Worm (Caenorhabditis elegans) whole organism, L2 larva: ENCODE results near the gene C24H12.4.

ENCODE experiments used
- F13H6.1 ChIP-seq: sonication (generic microtip); optimal IDR thresholded peaks from 2 replicates; lab custom pipeline; 2016; ENCODE audit warnings: missing genetic modification characterization, missing compliant biosample characterization
- fos-1 ChIP-seq: fragments of 150-350 bp; optimal IDR thresholded peaks from 2 replicates; lab custom pipeline; 2014; ENCODE audit warnings: missing biosample characterization, missing genetic modification characterization
- lin-13 ChIP-seq: fragments of 150-350 bp; optimal IDR thresholded peaks from 2 replicates; lab custom pipeline; 2014; ENCODE audit warnings: missing biosample characterization, missing genetic modification reagents, missing genetic modification characterization
- lsy-2 ChIP-seq, 2 experiments: fragments of 150-350 bp in 1 of 2; sonication (generic microtip) in 1 of 2; optimal IDR thresholded peaks; 2 replicates each; lab custom pipeline; 2014 to 2017; ENCODE audit warnings: missing biosample characterization in 2 of 2, missing genetic modification characterization in 2 of 2
- mdl-1 ChIP-seq, 2 experiments: fragments of 150-350 bp in 1 of 2; sonication (generic microtip) in 1 of 2; optimal IDR thresholded peaks; 2 replicates each; lab custom pipeline; 2017; ENCODE audit warnings: missing biosample characterization in 2 of 2, missing genetic modification characterization in 2 of 2
- nhr-237 ChIP-seq: fragments of 150-350 bp; optimal IDR thresholded peaks from 2 replicates; lab custom pipeline; 2014; ENCODE audit warnings: missing biosample characterization, missing genetic modification characterization
- nhr-77 ChIP-seq: fragments of 150-350 bp; optimal IDR thresholded peaks from 2 replicates; lab custom pipeline; 2014; ENCODE audit warnings: missing biosample characterization, missing genetic modification characterization
- peb-1 ChIP-seq: fragments of 150-350 bp; optimal IDR thresholded peaks from 2 replicates; lab custom pipeline; 2014; ENCODE audit warnings: missing biosample characterization, missing genetic modification characterization
- unc-39 ChIP-seq: fragments of 150-350 bp; optimal IDR thresholded peaks from 2 replicates; lab custom pipeline; 2014; ENCODE audit warnings: missing biosample characterization, missing genetic modification characterization
- zag-1 ChIP-seq: fragments of 150-350 bp; optimal IDR thresholded peaks from 2 replicates; lab custom pipeline; 2014; ENCODE audit warnings: missing biosample characterization, missing genetic modification characterization

DNA sequence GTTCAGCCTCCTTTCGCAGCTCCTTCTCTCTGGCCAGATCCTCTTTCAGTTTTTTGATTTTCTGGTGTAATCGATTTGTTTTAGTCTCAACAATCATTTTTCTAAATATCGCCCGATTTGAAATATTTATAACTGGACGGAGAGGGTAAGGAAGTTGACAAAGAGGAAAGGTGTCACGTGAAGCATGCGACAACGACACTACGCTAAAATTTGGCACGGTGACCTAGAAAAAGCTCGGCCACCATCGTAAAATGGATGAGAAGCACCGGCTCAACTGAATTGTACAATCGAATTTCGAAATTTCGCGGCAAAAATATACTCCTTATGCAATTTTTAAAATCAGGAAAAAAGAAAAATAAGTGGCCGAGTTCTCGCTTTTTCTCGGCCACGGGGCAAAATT lies 25.8 kb upstream of the C24H12.4 start, which contains the start of gene C03H5.5:
- TF ChIP-seq zag-1 (tag; lab: Kevin White, UChicago), result no peak
- TF ChIP-seq lsy-2 (tag; optimal IDR thresholded peaks at IDR 0.05; lab: Kevin White, UChicago), result no peak
- TF ChIP-seq nhr-237 (tag; lab: Kevin White, UChicago), result no peak
- TF ChIP-seq mdl-1 (tag; optimal IDR thresholded peaks at IDR 0.05; lab: Kevin White, UChicago), result no peak
- TF ChIP-seq peb-1 (tag; lab: Kevin White, UChicago), result no peak
- TF ChIP-seq fos-1 (tag; lab: Kevin White, UChicago), result no peak
- no peak for TF ChIP-seq F13H6.1 (tag; lab: Kevin White, UChicago)
- no peak for TF ChIP-seq lin-13 (GFP tag; lab: Kevin White, UChicago)
- TF ChIP-seq unc-39 (tag; lab: Kevin White, UChicago), result no peak
- no peak for TF ChIP-seq nhr-77 (tag; lab: Kevin White, UChicago)
